Worm (Caenorhabditis elegans): ENCODE data around the gene phf-33.
A peak's percentile ranks its signal among the peaks of the same experiment; 100 is the strongest.

The phf-33 gene

DNA sequence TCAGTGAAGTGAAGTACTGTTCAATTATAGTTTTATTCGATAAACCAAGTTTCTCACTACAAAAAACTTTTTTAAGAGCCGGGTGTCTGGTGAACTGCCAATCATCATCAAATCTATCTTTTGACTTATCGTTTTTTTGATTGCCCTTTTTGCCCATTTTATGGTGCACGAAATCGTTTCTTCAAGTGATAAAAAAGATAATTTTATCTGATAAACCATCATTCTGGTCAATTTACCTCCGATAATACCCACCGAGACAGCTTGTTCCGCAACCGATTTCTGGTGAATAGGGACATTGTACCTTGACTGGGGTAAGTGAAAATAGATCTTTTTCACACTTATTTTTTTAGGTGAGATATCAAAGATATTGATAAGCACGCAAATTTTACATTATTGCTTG lies 21.2 kb downstream of the phf-33 start, which contains the start of gene K08H2.10 (continued):
- TF ChIP-seq let-607 (tag; optimal IDR thresholded peaks at IDR 0.05) = peak in 1 of 2 experiments; percentile 30
- no peak for TF ChIP-seq ceh-100 (GFP tag; IDR thresholded peaks at IDR 0.05)
- no peak for TF ChIP-seq snpc-4 (GFP tag; optimal IDR thresholded peaks at IDR 0.05)
- no peak for TF ChIP-seq snpc-4 (tag; optimal IDR thresholded peaks at IDR 0.05)
- peak; percentile 68 for TF ChIP-seq ets-4 (GFP tag; optimal IDR thresholded peaks at IDR 0.05)
- no peak for TF ChIP-seq B0336.3 (GFP tag; IDR thresholded peaks at IDR 0.05)
- no peak for TF ChIP-seq attf-3 (GFP tag; conservative IDR thresholded peaks at IDR 0.05)
- no peak for TF ChIP-seq atf-7 (tag; optimal IDR thresholded peaks at IDR 0.05)
- no peak for TF ChIP-seq mxl-1 (tag; optimal IDR thresholded peaks at IDR 0.05)
- peak; percentile 2 for TF ChIP-seq ztf-22 (GFP tag; optimal IDR thresholded peaks at IDR 0.05)
- peak; percentile 21 for TF ChIP-seq unc-62 (GFP tag; optimal IDR thresholded peaks at IDR 0.05)
- TF ChIP-seq ztf-25 (GFP tag; IDR thresholded peaks at IDR 0.05) = no peak
- no peak for TF ChIP-seq nfya-1 (tag; optimal IDR thresholded peaks at IDR 0.05; ENCODE audit: borderline replicate concordance, insufficient read depth)
- TF ChIP-seq nhr-80 (tag; optimal IDR thresholded peaks at IDR 0.05) = peak; percentile 93

DNA sequence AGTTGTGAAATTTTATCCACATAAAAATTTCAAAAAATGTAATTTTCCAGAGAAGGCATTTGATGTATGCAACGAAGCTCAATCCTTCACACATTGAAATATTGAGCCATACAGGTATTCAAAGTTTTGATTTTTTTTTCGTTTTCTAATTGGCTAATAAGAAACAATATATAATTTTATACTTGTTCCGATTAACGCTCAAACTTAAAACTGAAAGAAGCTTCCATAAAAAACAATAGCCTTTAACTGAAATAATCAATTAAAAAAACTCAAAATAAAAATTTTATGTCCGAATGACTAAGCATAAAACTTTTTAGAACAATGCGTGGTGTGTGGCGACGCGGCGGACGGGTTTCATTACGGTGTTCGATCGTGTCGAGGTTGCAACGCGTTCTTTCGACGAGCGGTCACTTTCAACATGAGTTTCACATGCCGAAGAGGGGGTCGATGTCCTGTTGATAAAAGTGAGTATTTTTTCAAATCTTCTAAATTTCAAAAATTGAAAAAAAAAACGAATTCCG lies 26.8 kb downstream of the phf-33 start, which contains the start of gene nhr-32:
nhr-32 (plus strand) TSS at position 51 of the 521 bp plus-strand sequence.
- TF ChIP-seq B0019.2 (GFP tag; conservative IDR thresholded peaks at IDR 0.05) (no peak), C06A6.2 (GFP tag; conservative IDR thresholded peaks at IDR 0.05) (no peak), let-526 (GFP tag; IDR thresholded peaks at IDR 0.05) (no peak), lir-1 (GFP tag; conservative IDR thresholded peaks at IDR 0.05) (no peak), rec-8 (tag; optimal IDR thresholded peaks at IDR 0.05) (no peak), Y53G8AR.9 (GFP tag; conservative IDR thresholded peaks at IDR 0.05) (no peak), somi-1 (GFP tag; optimal IDR thresholded peaks at IDR 0.05) (no peak), ceh-100 (GFP tag; IDR thresholded peaks at IDR 0.05) (no peak), mel-28 (tag; optimal IDR thresholded peaks at IDR 0.05; ENCODE audit: borderline replicate concordance) (no peak), sdz-38 (tag; optimal IDR thresholded peaks at IDR 0.05) (no peak), Y79H2A.3 (GFP tag; conservative IDR thresholded peaks at IDR 0.05) (no peak), snpc-1.1 (tag; optimal IDR thresholded peaks at IDR 0.05; ENCODE audit: insufficient read depth) (no peak), Y53F4B.3 (GFP tag; IDR thresholded peaks at IDR 0.05) (no peak), F22D6.2 (tag; optimal IDR thresholded peaks at IDR 0.05) (no peak), atf-7 (tag; optimal IDR thresholded peaks at IDR 0.05) (no peak), let-607 (tag; optimal IDR thresholded peaks at IDR 0.05) (no peak), sptf-2 (GFP tag; optimal IDR thresholded peaks at IDR 0.05) (no peak), pbrm-1 (GFP tag; IDR thresholded peaks at IDR 0.05) (no peak), snpc-1.3 (tag; optimal IDR thresholded peaks at IDR 0.05; ENCODE audit: insufficient read depth) (no peak), nhr-80 (tag; optimal IDR thresholded peaks at IDR 0.05) (no peak)

DNA sequence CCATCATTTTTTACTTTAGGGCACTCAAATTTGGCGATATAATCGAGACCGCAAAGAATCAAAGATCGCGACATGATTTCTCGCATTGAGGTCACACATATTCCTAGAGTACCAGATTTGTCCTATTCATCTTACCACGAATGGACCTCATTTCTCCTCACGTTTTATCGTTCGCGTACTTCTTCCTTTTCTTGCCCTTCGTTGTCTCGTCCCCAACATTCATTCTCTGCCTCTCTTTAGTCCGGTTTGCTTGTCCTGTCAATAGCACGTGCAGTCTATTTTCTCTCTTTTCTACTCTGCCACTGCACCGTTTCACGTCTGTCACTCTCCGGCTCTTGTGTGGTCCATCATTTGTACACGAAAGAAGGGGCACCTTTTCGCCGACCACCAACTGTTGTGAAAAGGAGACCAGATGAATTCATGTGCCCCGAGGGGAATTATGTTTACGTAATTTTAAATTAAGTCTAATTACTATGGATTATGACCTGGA lies 27.4 kb downstream of the phf-33 start:
- TF ChIP-seq unc-62 (GFP tag; optimal IDR thresholded peaks at IDR 0.05) = no peak
- TF ChIP-seq F39B2.1 (GFP tag; IDR thresholded peaks at IDR 0.05) = no peak
- TF ChIP-seq nhr-80 (tag; optimal IDR thresholded peaks at IDR 0.05) = peak; percentile 74
- TF ChIP-seq lin-40 (tag; optimal IDR thresholded peaks at IDR 0.05) = peak; percentile 48
- no peak for TF ChIP-seq egl-44 (GFP tag; IDR thresholded peaks at IDR 0.05)
- no peak for TF ChIP-seq madf-8 (GFP tag; conservative IDR thresholded peaks at IDR 0.05)
- no peak for TF ChIP-seq lir-1 (GFP tag; conservative IDR thresholded peaks at IDR 0.05)
- no peak for TF ChIP-seq sdz-38 (tag; optimal IDR thresholded peaks at IDR 0.05)
- TF ChIP-seq aptf-3 (GFP tag; IDR thresholded peaks at IDR 0.05) = no peak
- TF ChIP-seq ceh-58 (GFP tag; IDR thresholded peaks at IDR 0.05) = no peak
- no peak for TF ChIP-seq unc-130 (GFP tag; optimal IDR thresholded peaks at IDR 0.05)
- peak; percentile 71; the same call in 1 of the 2 replicates for TF ChIP-seq hmg-1.2 (GFP tag; IDR thresholded peaks at IDR 0.05)
- no peak for TF ChIP-seq pha-4 (tag; optimal IDR thresholded peaks at IDR 0.05)
- peak; percentile 61 for TF ChIP-seq K12H6.12 (tag; optimal IDR thresholded peaks at IDR 0.05)
- no peak for TF ChIP-seq cebp-2 (GFP tag; IDR thresholded peaks at IDR 0.05)
- TF ChIP-seq tbx-9 (tag; optimal IDR thresholded peaks at IDR 0.05; ENCODE audit: borderline replicate concordance) = no peak
- peak; percentile 25 for TF ChIP-seq tbp1 (GFP tag; optimal IDR thresholded peaks at IDR 0.05)
- no peak for TF ChIP-seq snpc-1.1 (tag; optimal IDR thresholded peaks at IDR 0.05; ENCODE audit: insufficient read depth)
- no peak for TF ChIP-seq ztf-3 (GFP tag; optimal IDR thresholded peaks at IDR 0.05)
- no peak for TF ChIP-seq hsf-1 (GFP tag; IDR thresholded peaks at IDR 0.05)
